Fruit fly (Drosophila melanogaster) whole organism, prepupa: ENCODE results near the gene CG14969.

Experiments used
- CG10669 ChIP-seq: fragments of 200-800 bp; sonication (Bioruptor generic); optimal IDR thresholded peaks from 3 replicates; lab custom pipeline; 2018; ENCODE audit warnings: missing biosample characterization, mild to moderate bottlenecking, missing genetic modification characterization, moderate library complexity
- Gug ChIP-seq: fragments of 200-800 bp; sonication (Bioruptor generic); IDR thresholded peaks from 2 replicates; pipeline ENCODE4 v1.3.6; 2022; ENCODE audit warnings: missing biosample characterization, missing genetic modification characterization
- Hr39 ChIP-seq: fragments of 200-800 bp; sonication (Bioruptor generic); optimal IDR thresholded peaks from 2 replicates; lab custom pipeline; 2016; ENCODE audit warnings: missing biosample characterization, missing genetic modification characterization
- Met ChIP-seq: fragments of 200-800 bp; sonication (Bioruptor generic); optimal IDR thresholded peaks from 3 replicates; lab custom pipeline; 2016; ENCODE audit warnings: missing biosample characterization, missing genetic modification characterization
- OdsH ChIP-seq: fragments of 200-800 bp; sonication (Bioruptor generic); optimal IDR thresholded peaks from 3 replicates; lab custom pipeline; 2016; ENCODE audit warnings: missing biosample characterization, missing genetic modification characterization
- Smox ChIP-seq: fragments of 200-800 bp; sonication (Bioruptor generic); optimal IDR thresholded peaks from 3 replicates; lab custom pipeline; 2016; ENCODE audit warnings: missing biosample characterization, missing genetic modification characterization
- Sox14 ChIP-seq: fragments of 200-800 bp; sonication (Bioruptor generic); optimal IDR thresholded peaks from 3 replicates; lab custom pipeline; 2016; ENCODE audit warnings: missing biosample characterization, missing genetic modification characterization
- Sox15 ChIP-seq: fragments of 200-800 bp; sonication (Bioruptor generic); optimal IDR thresholded peaks from 3 replicates; lab custom pipeline; 2016; ENCODE audit warnings: missing biosample characterization, missing genetic modification characterization
- net ChIP-seq: fragments of 200-800 bp; sonication (Bioruptor generic); optimal IDR thresholded peaks from 3 replicates; lab custom pipeline; 2016; ENCODE audit warnings: missing biosample characterization, missing genetic modification characterization
- ss ChIP-seq, 2 experiments: fragments of 200-800 bp; sonication (Bioruptor generic); optimal IDR thresholded peaks; 2 replicates in 1 of 2; 3 replicates in 1 of 2; lab custom pipeline; 2017 to 2018; ENCODE audit warnings: mild to moderate bottlenecking in 2 of 2, missing biosample characterization in 2 of 2, missing genetic modification characterization in 2 of 2, moderate library complexity in 1 of 2

- TF ChIP-seq CG10669 (GFP tag; lab: Kevin White, UChicago) (no peak), OdsH (GFP tag; lab: Kevin White, UChicago) (no peak), Sox14 (GFP tag; lab: Kevin White, UChicago) (no peak), Sox15 (no peak), Smox (no peak), Gug (GFP tag; lab: Robert Waterston, UW) (no peak), Hr39 (GFP tag; lab: Kevin White, UChicago) (no peak), Met (GFP tag; lab: Kevin White, UChicago) (no peak), net (GFP tag; lab: Kevin White, UChicago) (no peak), ss (GFP tag; optimal IDR thresholded peaks at IDR 0.05; lab: Kevin White, UChicago) (no peak)
These were observed 15.0 kb upstream of the CG14969 start for dm6 chr3L:3349825-3350123.
